Fruit fly (Drosophila melanogaster) whole organism, embryonic: ENCODE measurements around the gene Atx2.

Source experiments
- ATbp ChIP-seq: fragments of 200-800 bp; sonication (Bioruptor generic); optimal IDR thresholded peaks from 2 replicates; lab custom pipeline; 2017; ENCODE audit warnings: missing biosample characterization, mild to moderate bottlenecking, missing genetic modification characterization, missing genetic modification reagents
- Aef1 ChIP-seq: fragments of 200-800 bp; sonication (Bioruptor generic); IDR thresholded peaks from 3 replicates; pipeline ENCODE4 v1.3.6; 2022; ENCODE audit warnings: missing biosample characterization, missing genetic modification characterization
- Asciz ChIP-seq: fragments of 200-800 bp; sonication (Bioruptor generic); optimal IDR thresholded peaks from 2 replicates; lab custom pipeline; 2017; ENCODE audit warnings: missing biosample characterization, mild to moderate bottlenecking, missing genetic modification characterization, missing genetic modification reagents
- Blimp-1 ChIP-seq: fragments of 200-800 bp; sonication (Bioruptor generic); optimal IDR thresholded peaks from 3 replicates; lab custom pipeline; 2018; ENCODE audit warnings: missing biosample characterization, missing genetic modification characterization, mild to moderate bottlenecking, moderate library complexity, missing genetic modification reagents
- Bteb2 ChIP-seq: fragments of 200-800 bp; sonication (Bioruptor generic); optimal IDR thresholded peaks from 2 replicates; lab custom pipeline; 2016; ENCODE audit warnings: missing biosample characterization, missing genetic modification characterization
- CG10462 ChIP-seq: fragments of 200-800 bp; sonication (Bioruptor generic); optimal IDR thresholded peaks from 2 replicates; lab custom pipeline; 2016; ENCODE audit warnings: missing biosample characterization, missing genetic modification characterization
- CG11456 ChIP-seq: fragments of 200-800 bp; sonication (Bioruptor generic); IDR thresholded peaks from 3 replicates; pipeline ENCODE4 v1.3.6; 2022; ENCODE audit warnings: missing biosample characterization, missing genetic modification characterization
- CG11696 ChIP-seq: fragments of 200-800 bp; sonication (Bioruptor generic); IDR thresholded peaks from 2 replicates; pipeline ENCODE4 v1.3.6; 2022; ENCODE audit warnings: missing biosample characterization, missing genetic modification characterization
- CG12744 ChIP-seq: fragments of 200-800 bp; sonication (Bioruptor generic); optimal IDR thresholded peaks from 2 replicates; lab custom pipeline; 2016; ENCODE audit warnings: missing biosample characterization, missing genetic modification characterization
- CG13775 ChIP-seq: fragments of 200-800 bp; sonication (Bioruptor generic); optimal IDR thresholded peaks from 3 replicates; lab custom pipeline; 2017; ENCODE audit warnings: missing biosample characterization, mild to moderate bottlenecking, missing genetic modification characterization
- CG14667 ChIP-seq: fragments of 200-800 bp; sonication (Bioruptor generic); IDR thresholded peaks from 2 replicates; pipeline ENCODE4 v1.3.6; 2022; ENCODE audit warnings: missing biosample characterization, missing genetic modification characterization
- CG1647 ChIP-seq: fragments of 200-800 bp; sonication (Bioruptor generic); optimal IDR thresholded peaks from 3 replicates; lab custom pipeline; 2016; ENCODE audit warnings: missing biosample characterization, missing genetic modification characterization
- CG2889 ChIP-seq: fragments of 200-800 bp; sonication (Bioruptor generic); IDR thresholded peaks from 3 replicates; pipeline ENCODE4 v1.3.6; 2022; ENCODE audit warnings: missing biosample characterization, missing genetic modification characterization
- CG3847 ChIP-seq: fragments of 200-800 bp; sonication (Bioruptor generic); IDR thresholded peaks from 2 replicates; pipeline ENCODE4 v1.3.6; 2022; ENCODE audit warnings: missing biosample characterization, missing genetic modification characterization
- CG4404 ChIP-seq: fragments of 200-800 bp; sonication (Bioruptor generic); IDR thresholded peaks from 2 replicates; pipeline ENCODE4 v1.3.6; 2022; ENCODE audit warnings: missing biosample characterization, missing genetic modification characterization
- CG4617 ChIP-seq: fragments of 200-800 bp; sonication (Bioruptor generic); optimal IDR thresholded peaks from 3 replicates; lab custom pipeline; 2016; ENCODE audit warnings: missing biosample characterization, missing genetic modification characterization, borderline replicate concordance
- CG6854 ChIP-seq: fragments of 200-800 bp; sonication (Bioruptor generic); optimal IDR thresholded peaks from 3 replicates; lab custom pipeline; 2017; ENCODE audit warnings: missing biosample characterization, mild to moderate bottlenecking, missing genetic modification characterization
- CG7745 ChIP-seq: fragments of 200-800 bp; sonication (Bioruptor generic); optimal IDR thresholded peaks from 2 replicates; lab custom pipeline; 2018; ENCODE audit warnings: missing biosample characterization, mild to moderate bottlenecking, missing genetic modification characterization, moderate library complexity
- CG9727 ChIP-seq: fragments of 200-800 bp; sonication (Bioruptor generic); optimal IDR thresholded peaks from 3 replicates; lab custom pipeline; 2017; ENCODE audit warnings: missing biosample characterization, mild to moderate bottlenecking, missing genetic modification characterization
- Camta ChIP-seq: fragments of 200-800 bp; sonication (Bioruptor generic); optimal IDR thresholded peaks from 2 replicates; lab custom pipeline; 2016; ENCODE audit warnings: missing biosample characterization, missing genetic modification characterization
- Deaf1 ChIP-seq: fragments of 200-800 bp; optimal IDR thresholded peaks from 3 replicates; lab custom pipeline; 2019; ENCODE audit warnings: missing biosample characterization, mild to moderate bottlenecking, missing genetic modification characterization, moderate library complexity
- Dip2 ChIP-seq: fragments of 200-800 bp; sonication (Bioruptor generic); IDR thresholded peaks from 2 replicates; pipeline ENCODE4 v1.3.6; 2022; ENCODE audit warnings: missing biosample characterization, missing genetic modification characterization
- Dip3 ChIP-seq: fragments of 200-800 bp; sonication (Bioruptor generic); optimal IDR thresholded peaks from 3 replicates; lab custom pipeline; 2016; ENCODE audit warnings: missing biosample characterization, missing genetic modification characterization
- Eip74EF ChIP-seq, 2 experiments: fragments of 200-800 bp in 1 of 2; fragments of >200 bp in 1 of 2; sonication (Bioruptor generic) in 1 of 2; optimal IDR thresholded peaks; 2 replicates each; lab custom pipeline; 2017 to 2019; ENCODE audit warnings: missing biosample characterization in 2 of 2, missing genetic modification characterization in 2 of 2, mild to moderate bottlenecking in 1 of 2, moderate library complexity in 1 of 2
- HLH4C ChIP-seq: fragments of 200-800 bp; sonication (Bioruptor generic); IDR thresholded peaks from 3 replicates; pipeline ENCODE4 v1.3.6; 2022; ENCODE audit warnings: missing biosample characterization, missing genetic modification characterization; ENCODE audit not compliant: partially characterized antibody
- HLH54F ChIP-seq: fragments of 200-800 bp; sonication (Bioruptor generic); optimal IDR thresholded peaks from 3 replicates; lab custom pipeline; 2016; ENCODE audit warnings: missing biosample characterization, missing genetic modification characterization
- NfI ChIP-seq: fragments of 200-800 bp; sonication (Bioruptor generic); optimal IDR thresholded peaks from 3 replicates; lab custom pipeline; 2018; ENCODE audit warnings: missing biosample characterization, mild to moderate bottlenecking, missing genetic modification characterization, moderate library complexity
- Side ChIP-seq: fragments of 200-800 bp; sonication (Bioruptor generic); optimal IDR thresholded peaks from 2 replicates; lab custom pipeline; 2016; ENCODE audit warnings: missing biosample characterization, missing genetic modification characterization
- Ssrp ChIP-seq: fragments of 200-800 bp; sonication (Bioruptor generic); optimal IDR thresholded peaks from 2 replicates; lab custom pipeline; 2018; ENCODE audit warnings: missing biosample characterization, mild to moderate bottlenecking, missing genetic modification characterization, moderate library complexity
- Xrp1 ChIP-seq: fragments of 200-800 bp; sonication (Bioruptor generic); IDR thresholded peaks from 2 replicates; pipeline ENCODE4 v1.3.6; 2022; ENCODE audit warnings: missing biosample characterization, missing genetic modification characterization
- ato ChIP-seq: fragments of 200-800 bp; sonication (Bioruptor generic); IDR thresholded peaks from 2 replicates; pipeline ENCODE4 v1.3.6; 2022; ENCODE audit warnings: missing biosample characterization, missing genetic modification characterization; ENCODE audit not compliant: partially characterized antibody
- cg ChIP-seq: fragments of 200-800 bp; sonication (Bioruptor generic); optimal IDR thresholded peaks from 3 replicates; lab custom pipeline; 2019; ENCODE audit warnings: missing biosample characterization, mild to moderate bottlenecking, missing genetic modification characterization, moderate library complexity
- dmrt99B ChIP-seq: fragments of 200-800 bp; sonication (Bioruptor generic); optimal IDR thresholded peaks from 2 replicates; lab custom pipeline; 2018; ENCODE audit warnings: missing biosample characterization, mild to moderate bottlenecking, missing genetic modification characterization, moderate library complexity
- fru ChIP-seq: fragments of >200 bp; optimal IDR thresholded peaks from 2 replicates; lab custom pipeline; 2017
- grn ChIP-seq: fragments of 200-800 bp; sonication (Bioruptor generic); optimal IDR thresholded peaks from 3 replicates; lab custom pipeline; 2017; ENCODE audit warnings: missing biosample characterization, missing genetic modification characterization
- lola ChIP-seq, 3 experiments: fragments of >200 bp in 2 of 3; fragments of 200-800 bp in 1 of 3; sonication (Bioruptor generic) in 1 of 3; optimal IDR thresholded peaks; 2 replicates each; lab custom pipeline; 2017 to 2019; ENCODE audit warnings: missing biosample characterization in 3 of 3, missing genetic modification characterization in 3 of 3, mild to moderate bottlenecking in 1 of 3, moderate library complexity in 1 of 3
- pros ChIP-seq: fragments of 200-800 bp; sonication (Bioruptor generic); optimal IDR thresholded peaks from 3 replicates; lab custom pipeline; 2019; ENCODE audit warnings: missing biosample characterization, mild to moderate bottlenecking, missing genetic modification characterization, moderate library complexity
- row ChIP-seq: fragments of 200-800 bp; sonication (Bioruptor generic); IDR thresholded peaks from 3 replicates; pipeline ENCODE4 v1.3.6; 2022; ENCODE audit warnings: missing biosample characterization, missing genetic modification characterization
- run ChIP-seq: fragments of 200-800 bp; sonication (Bioruptor generic); optimal IDR thresholded peaks from 3 replicates; lab custom pipeline; 2018; ENCODE audit warnings: missing biosample characterization, mild to moderate bottlenecking, missing genetic modification characterization
- sens ChIP-seq: fragments of 200-800 bp; sonication (Bioruptor generic); peaks from one replicate; lab custom pipeline; 2016; ENCODE audit warnings: missing biosample characterization, missing genetic modification characterization
- unpg ChIP-seq: fragments of 200-800 bp; sonication (Bioruptor generic); optimal IDR thresholded peaks from 3 replicates; lab custom pipeline; 2018; ENCODE audit warnings: missing biosample characterization, mild to moderate bottlenecking, missing genetic modification characterization, moderate library complexity
- z ChIP-seq: fragments of 200-800 bp; sonication (Bioruptor generic); IDR thresholded peaks from 3 replicates; pipeline ENCODE4 v1.3.6; 2022; ENCODE audit warnings: missing biosample characterization, missing genetic modification characterization
- zen ChIP-seq: fragments of 200-800 bp; sonication (Bioruptor generic); optimal IDR thresholded peaks from 3 replicates; lab custom pipeline; 2018; ENCODE audit warnings: missing biosample characterization, mild to moderate bottlenecking, missing genetic modification characterization, moderate library complexity

The Atx2 gene

dm6 chr3R:15427199-15427817 is 19.1 kb downstream of the Atx2 start:
- TF ChIP-seq CG6854 (GFP tag; lab: Kevin White, UChicago) (no peak), CG11696 (GFP tag; lab: Robert Waterston, UW) (no peak), run (no peak), row (GFP tag; lab: Robert Waterston, UW) (no peak), z (GFP tag; lab: Robert Waterston, UW) (0 out of 3 replicates have a peak, but pooled peaks have one; percentile 29), sens (GFP tag; lab: Kevin White, UChicago) (peak; percentile 29), ato (GFP tag; lab: Robert Waterston, UW) (no peak), CG9727 (GFP tag; lab: Kevin White, UChicago) (no peak), CG3847 (no peak), unpg (GFP tag; lab: Kevin White, UChicago) (no peak), Camta (GFP tag; lab: Kevin White, UChicago) (no peak), grn (GFP tag; lab: Kevin White, UChicago) (no peak), cg (GFP tag; lab: Kevin White, UChicago) (peak; percentile 59), HLH54F (GFP tag; lab: Kevin White, UChicago) (no peak), Dip2 (GFP tag; lab: Robert Waterston, UW) (no peak), Xrp1 (GFP tag; lab: Robert Waterston, UW) (no peak), Blimp-1 (GFP tag; lab: Kevin White, UChicago) (peak; percentile 98), Deaf1 (tag; lab: Kevin White, UChicago) (peak; percentile 49), NfI (GFP tag; lab: Kevin White, UChicago) (no peak), CG4404 (GFP tag; lab: Robert Waterston, UW) (no peak), Eip74EF (GFP tag; optimal IDR thresholded peaks at IDR 0.05; lab: Kevin White, UChicago) (no peak), Side (GFP tag; lab: Kevin White, UChicago) (no peak), CG12744 (GFP tag; lab: Kevin White, UChicago) (no peak), CG2889 (GFP tag; lab: Robert Waterston, UW) (no peak), Bteb2 (GFP tag; lab: Kevin White, UChicago) (no peak), HLH4C (GFP tag; lab: Robert Waterston, UW) (no peak), CG1647 (GFP tag; lab: Kevin White, UChicago) (no peak), Dip3 (GFP tag; lab: Kevin White, UChicago) (no peak), Ssrp (tag; lab: Kevin White, UChicago) (no peak), CG7745 (no peak), ATbp (GFP tag; lab: Kevin White, UChicago) (no peak), CG4617 (GFP tag; lab: Kevin White, UChicago) (no peak), CG14667 (GFP tag; lab: Robert Waterston, UW) (no peak), fru (lab: Kevin White, UChicago) (no peak), dmrt99B (tag; lab: Kevin White, UChicago) (no peak), Aef1 (no peak), lola (GFP tag; optimal IDR thresholded peaks at IDR 0.05; lab: Kevin White, UChicago) (no peak), CG13775 (GFP tag; lab: Kevin White, UChicago) (no peak), Asciz (GFP tag; lab: Kevin White, UChicago) (no peak), pros (GFP tag; lab: Kevin White, UChicago) (peak; percentile 86), zen (no peak), CG10462 (no peak), CG11456 (no peak)
